Worm (Caenorhabditis elegans): ENCODE measurements around the gene tag-307.
A peak's percentile ranks its signal among the peaks of the same experiment; 100 is the strongest.

tag-307 gene

DNA sequence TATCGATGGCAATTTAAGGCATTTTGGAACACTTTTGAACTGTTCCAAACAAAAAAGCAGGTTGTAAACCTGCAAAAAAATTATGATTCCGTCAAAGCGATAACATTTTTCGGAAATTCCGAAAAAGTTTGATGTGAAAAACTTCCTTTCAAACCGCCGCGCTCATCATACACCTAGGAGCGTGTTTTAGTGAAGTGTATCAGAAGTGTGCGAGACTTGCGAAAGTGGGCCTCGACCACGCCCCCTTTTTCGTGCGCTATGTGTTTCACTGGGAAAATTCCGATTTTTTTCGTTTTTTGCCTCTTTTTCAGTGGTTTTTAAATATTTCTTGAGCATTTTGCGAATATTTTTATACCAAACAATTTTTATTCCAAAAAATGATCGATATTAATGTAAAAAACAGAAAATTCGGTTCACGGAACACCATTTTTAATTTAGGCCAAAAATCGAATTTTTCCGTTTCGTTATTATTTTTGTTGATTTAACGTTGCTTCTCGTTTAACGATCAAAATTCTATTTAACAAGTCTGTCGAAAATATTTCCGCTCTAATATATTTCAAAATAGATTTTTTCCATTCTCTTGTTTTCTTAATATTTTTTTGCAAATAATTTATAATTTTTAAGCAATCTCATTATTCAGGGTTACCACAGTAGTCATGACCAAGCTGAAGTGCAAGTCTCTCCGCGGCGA lies 2.4 kb downstream of the tag-307 start, which contains the start of gene rpl-35 (continued):
- TF ChIP-seq fkh-10 (GFP tag; optimal IDR thresholded peaks at IDR 0.05) (peak; percentile 99), vab-15 (tag; optimal IDR thresholded peaks at IDR 0.05) (peak; percentile 98), efl-3 (GFP tag; optimal IDR thresholded peaks at IDR 0.05) (peak; percentile 98), nhr-237 (tag; optimal IDR thresholded peaks at IDR 0.05) (peak; percentile 99), unc-98 (GFP tag; IDR thresholded peaks at IDR 0.05) (peak; percentile 89; the same call in 1 of the 2 replicates), C34B4.2 (tag; optimal IDR thresholded peaks at IDR 0.05) (peak; percentile 98), fkh-4 (tag; optimal IDR thresholded peaks at IDR 0.05; ENCODE audit: borderline replicate concordance) (peak; percentile 98), ets-5 (GFP tag; IDR thresholded peaks at IDR 0.05) (peak; percentile 88; the same call in 1 of the 2 replicates), C04F5.9 (tag; optimal IDR thresholded peaks at IDR 0.05) (peak; percentile 98), pqm-1 (tag; optimal IDR thresholded peaks at IDR 0.05) (peak; percentile 71)

ce11 chrIII:7848173-7848572 lies 8.9 kb downstream of the tag-307 start:
- TF ChIP-seq isw-1 (GFP tag; IDR thresholded peaks at IDR 0.05) (no peak), pag-3 (tag; optimal IDR thresholded peaks at IDR 0.05; ENCODE audit: borderline replicate concordance, insufficient read depth) (no peak), lin-14 (GFP tag; optimal IDR thresholded peaks at IDR 0.05) (peak; percentile 74), mef-2 (tag; optimal IDR thresholded peaks at IDR 0.05) (no peak), pax-3 (tag; optimal IDR thresholded peaks at IDR 0.05) (no peak), rnt-1 (tag; optimal IDR thresholded peaks at IDR 0.05) (peak; percentile 41), efl-1 (optimal IDR thresholded peaks at IDR 0.05) (peak in 1 of 2 experiments; percentile 24), efl-1 (GFP tag; optimal IDR thresholded peaks at IDR 0.05 in 1 of 2) (peak in 1 of 2 experiments; percentile 75), lsy-2 (tag; optimal IDR thresholded peaks at IDR 0.05) (peak; percentile 2 to 38), nhr-71 (tag; optimal IDR thresholded peaks at IDR 0.05) (peak; percentile 23), efl-3 (GFP tag; optimal IDR thresholded peaks at IDR 0.05) (no peak)

DNA sequence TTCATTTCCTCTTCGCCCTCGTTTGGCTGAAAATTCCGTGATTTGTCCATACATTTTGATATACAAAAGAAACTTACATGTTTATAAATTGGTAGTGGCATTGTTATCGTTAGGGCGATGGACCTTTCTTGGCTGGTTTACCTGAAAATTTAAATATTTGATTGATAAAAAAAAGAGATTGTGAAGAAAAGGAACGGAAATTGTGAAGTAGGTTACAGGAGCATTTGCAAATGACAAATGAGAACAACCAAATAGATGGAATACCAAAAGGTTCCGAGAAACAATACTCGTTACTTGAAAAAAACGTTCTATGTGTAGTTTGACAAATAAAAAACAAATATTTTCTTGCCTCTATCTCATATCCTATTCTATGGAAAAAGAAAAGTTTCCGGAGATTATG lies 13.5 kb downstream of the tag-307 start, which contains the start of gene ZK652.8:
TSS of gene ZK652.8 (minus strand) at position 101 of the 400 bp plus-strand sequence.
- TF ChIP-seq C16A3.4 (tag; optimal IDR thresholded peaks at IDR 0.05), result no peak
- no peak for TF ChIP-seq xbp-1 (tag; optimal IDR thresholded peaks at IDR 0.05)
- no peak for TF ChIP-seq Y116A8C.19 (tag; optimal IDR thresholded peaks at IDR 0.05; ENCODE audit: borderline replicate concordance)
- no peak for TF ChIP-seq alr-1 (tag; optimal IDR thresholded peaks at IDR 0.05; ENCODE audit: borderline replicate concordance)
- TF ChIP-seq efl-1 (optimal IDR thresholded peaks at IDR 0.05), result no peak
- no peak for TF ChIP-seq efl-1 (GFP tag; optimal IDR thresholded peaks at IDR 0.05 in 1 of 2)
- no peak for TF ChIP-seq mdl-1 (tag; optimal IDR thresholded peaks at IDR 0.05)
- no peak for TF ChIP-seq unc-30 (tag; optimal IDR thresholded peaks at IDR 0.05)
- TF ChIP-seq nhr-76 (tag; optimal IDR thresholded peaks at IDR 0.05), result no peak
- TF ChIP-seq lsy-2 (tag; optimal IDR thresholded peaks at IDR 0.05), result no peak
- no peak for TF ChIP-seq nhr-11 (tag; optimal IDR thresholded peaks at IDR 0.05)
- TF ChIP-seq aly-2 (tag; optimal IDR thresholded peaks at IDR 0.05), result no peak
- TF ChIP-seq vab-15 (tag; optimal IDR thresholded peaks at IDR 0.05), result no peak
- no peak for TF ChIP-seq aha-1 (tag; optimal IDR thresholded peaks at IDR 0.05)
- no peak for TF ChIP-seq pax-3 (tag; optimal IDR thresholded peaks at IDR 0.05)
- TF ChIP-seq lin-13 (GFP tag; optimal IDR thresholded peaks at IDR 0.05), result no peak
- TF ChIP-seq elt-2 (tag; optimal IDR thresholded peaks at IDR 0.05), result no peak
- TF ChIP-seq lir-3 (tag; optimal IDR thresholded peaks at IDR 0.05; ENCODE audit: poor library complexity), result no peak
- no peak for TF ChIP-seq sox-4 (tag; optimal IDR thresholded peaks at IDR 0.05)
- no peak for TF ChIP-seq irx-1 (tag; optimal IDR thresholded peaks at IDR 0.05)
- TF ChIP-seq egl-13 (tag; optimal IDR thresholded peaks at IDR 0.05), result no peak
